Worm (Caenorhabditis elegans) whole organism, young adult: Measurements from ENCODE around the gene unc-34.

ENCODE experiments used
- B0261.1 ChIP-seq: sonication (generic microtip); optimal IDR thresholded peaks from 2 replicates; lab custom pipeline; 2016; ENCODE audit warnings: mild to moderate bottlenecking, missing genetic modification characterization, moderate library complexity, missing compliant biosample characterization
- C06A6.2 ChIP-seq: fragments of 200-800 bp; sonication (Bioruptor generic); conservative IDR thresholded peaks from 2 replicates; pipeline ENCODE4 v1.3.6; 2022; ENCODE audit warnings: missing genetic modification characterization, missing compliant biosample characterization
- C17E4.6 ChIP-seq: fragments of 200-800 bp; sonication (Bioruptor generic); IDR thresholded peaks from 2 replicates; pipeline ENCODE4 v1.3.6; 2022; ENCODE audit warnings: missing genetic modification reagents, missing genetic modification characterization, missing compliant biosample characterization
- F37B4.10 ChIP-seq: fragments of 200-800 bp; sonication (Bioruptor generic); IDR thresholded peaks from 2 replicates; pipeline ENCODE4 v1.3.6; 2022; ENCODE audit warnings: missing genetic modification characterization, missing compliant biosample characterization
- F39B2.1 ChIP-seq: fragments of 200-800 bp; sonication (Bioruptor generic); IDR thresholded peaks from 2 replicates; pipeline ENCODE4 v1.3.6; 2022; ENCODE audit warnings: missing genetic modification reagents, missing genetic modification characterization, missing compliant biosample characterization
- F52B5.7 ChIP-seq: sonication (generic microtip); optimal IDR thresholded peaks from 2 replicates; lab custom pipeline; 2016; ENCODE audit warnings: mild to moderate bottlenecking, missing genetic modification characterization, missing compliant biosample characterization
- F57A8.1 ChIP-seq: fragments of 200-800 bp; sonication (Bioruptor generic); optimal IDR thresholded peaks from 2 replicates; lab custom pipeline; 2018; ENCODE audit warnings: mild to moderate bottlenecking, missing genetic modification characterization, moderate library complexity, missing compliant biosample characterization
- K12H6.12 ChIP-seq: fragments of 200-800 bp; sonication (Bioruptor generic); optimal IDR thresholded peaks from 2 replicates; lab custom pipeline; 2018; ENCODE audit warnings: mild to moderate bottlenecking, missing genetic modification characterization, missing compliant biosample characterization
- Y53G8AR.9 ChIP-seq: fragments of 200-800 bp; sonication (Bioruptor generic); conservative IDR thresholded peaks from 2 replicates; pipeline ENCODE4 v1.3.6; 2022; ENCODE audit warnings: missing genetic modification reagents, missing genetic modification characterization, missing compliant biosample characterization
- athp-1 ChIP-seq: sonication (generic microtip); optimal IDR thresholded peaks from 2 replicates; lab custom pipeline; 2017; ENCODE audit warnings: mild to moderate bottlenecking, missing genetic modification characterization, missing compliant biosample characterization
- attf-5 ChIP-seq: fragments of 200-800 bp; sonication (Bioruptor generic); optimal IDR thresholded peaks from 2 replicates; lab custom pipeline; 2018; ENCODE audit warnings: mild to moderate bottlenecking, missing genetic modification characterization, missing compliant biosample characterization
- ceh-27 ChIP-seq: fragments of 200-800 bp; sonication (Bioruptor generic); optimal IDR thresholded peaks from 2 replicates; lab custom pipeline; 2018; ENCODE audit warnings: mild to moderate bottlenecking, missing genetic modification characterization, moderate library complexity, missing compliant biosample characterization
- egl-18 ChIP-seq: fragments of 200-800 bp; sonication (Bioruptor generic); IDR thresholded peaks from 2 replicates; pipeline ENCODE4 v1.3.6; 2022; ENCODE audit warnings: missing genetic modification reagents, missing genetic modification characterization, missing compliant biosample characterization
- egrh-3 ChIP-seq: fragments of 200-800 bp; sonication (Bioruptor generic); IDR thresholded peaks from 2 replicates; pipeline ENCODE4 v1.3.6; 2022; ENCODE audit warnings: missing genetic modification reagents, missing genetic modification characterization, missing compliant biosample characterization
- hmg-1.2 ChIP-seq: fragments of 200-800 bp; sonication (Bioruptor generic); IDR thresholded peaks from 2 replicates; pipeline ENCODE4 v1.3.6; 2022; ENCODE audit warnings: missing genetic modification reagents, missing genetic modification characterization, missing compliant biosample characterization
- hsf-1 ChIP-seq: fragments of 200-800 bp; sonication (Bioruptor generic); IDR thresholded peaks from 2 replicates; pipeline ENCODE4 v1.3.6; 2022; ENCODE audit warnings: missing genetic modification reagents, missing genetic modification characterization, missing compliant biosample characterization
- lin-35 ChIP-seq, 3 experiments: fragments of 150-350 bp in 2 of 3; sonication (generic microtip) in 1 of 3; optimal IDR thresholded peaks; 2 replicates each; lab custom pipeline; 2014 to 2018; ENCODE audit warnings: missing biosample characterization in 3 of 3, missing genetic modification characterization in 3 of 3, missing genetic modification reagents in 3 of 3
- lir-1 ChIP-seq: fragments of 200-800 bp; sonication (Bioruptor generic); conservative IDR thresholded peaks from 2 replicates; pipeline ENCODE4 v1.3.6; 2022; ENCODE audit warnings: missing genetic modification reagents, missing genetic modification characterization, missing compliant biosample characterization
- mxl-1 ChIP-seq: sonication (generic microtip); optimal IDR thresholded peaks from 2 replicates; lab custom pipeline; 2016; ENCODE audit warnings: missing genetic modification characterization, missing compliant biosample characterization
- nfya-1 ChIP-seq: sonication (generic microtip); optimal IDR thresholded peaks from 2 replicates; lab custom pipeline; 2017; ENCODE audit warnings: antibody characterized with exemption, missing compliant biosample characterization, missing genetic modification characterization, borderline replicate concordance; ENCODE audit not compliant: insufficient read depth
- nhr-80 ChIP-seq: sonication (generic microtip); optimal IDR thresholded peaks from 2 replicates; lab custom pipeline; 2016; ENCODE audit warnings: missing genetic modification characterization, missing compliant biosample characterization
- snpc-1.1 ChIP-seq: sonication (generic microtip); optimal IDR thresholded peaks from 2 replicates; lab custom pipeline; 2017; ENCODE audit warnings: missing genetic modification characterization, mild to moderate bottlenecking, missing compliant biosample characterization, antibody characterized with exemption, moderate library complexity, missing genotype, missing genetic modification reagents; ENCODE audit not compliant: insufficient read depth
- somi-1 ChIP-seq: fragments of 200-800 bp; sonication (Bioruptor generic); optimal IDR thresholded peaks from 2 replicates; lab custom pipeline; 2018; ENCODE audit warnings: mild to moderate bottlenecking, missing genetic modification characterization, missing compliant biosample characterization
- sptf-2 ChIP-seq: fragments of 200-800 bp; sonication (Bioruptor generic); optimal IDR thresholded peaks from 2 replicates; lab custom pipeline; 2018; ENCODE audit warnings: mild to moderate bottlenecking, missing genetic modification characterization, missing compliant biosample characterization
- tbp1 ChIP-seq: fragments of 200-800 bp; sonication (Bioruptor generic); optimal IDR thresholded peaks from 2 replicates; lab custom pipeline; 2018; ENCODE audit warnings: mild to moderate bottlenecking, missing genetic modification characterization, missing compliant biosample characterization
- tlf-1 ChIP-seq: fragments of 200-800 bp; sonication (Bioruptor generic); optimal IDR thresholded peaks from 2 replicates; lab custom pipeline; 2018; ENCODE audit warnings: mild to moderate bottlenecking, missing genetic modification characterization, missing compliant biosample characterization
- xnd-1 ChIP-seq: sonication (generic microtip); optimal IDR thresholded peaks from 2 replicates; lab custom pipeline; 2016; ENCODE audit warnings: missing genotype, missing genetic modification reagents, missing genetic modification characterization, missing compliant biosample characterization
- zfh-2 ChIP-seq: fragments of 200-800 bp; sonication (Bioruptor generic); conservative IDR thresholded peaks from 2 replicates; pipeline ENCODE4 v1.3.6; 2022; ENCODE audit warnings: missing genetic modification reagents, missing genetic modification characterization, missing compliant biosample characterization
- ztf-18 ChIP-seq: sonication (generic microtip); optimal IDR thresholded peaks from 2 replicates; lab custom pipeline; 2016; ENCODE audit warnings: missing genotype, mild to moderate bottlenecking, missing genetic modification characterization, missing compliant biosample characterization

The unc-34 gene

DNA sequence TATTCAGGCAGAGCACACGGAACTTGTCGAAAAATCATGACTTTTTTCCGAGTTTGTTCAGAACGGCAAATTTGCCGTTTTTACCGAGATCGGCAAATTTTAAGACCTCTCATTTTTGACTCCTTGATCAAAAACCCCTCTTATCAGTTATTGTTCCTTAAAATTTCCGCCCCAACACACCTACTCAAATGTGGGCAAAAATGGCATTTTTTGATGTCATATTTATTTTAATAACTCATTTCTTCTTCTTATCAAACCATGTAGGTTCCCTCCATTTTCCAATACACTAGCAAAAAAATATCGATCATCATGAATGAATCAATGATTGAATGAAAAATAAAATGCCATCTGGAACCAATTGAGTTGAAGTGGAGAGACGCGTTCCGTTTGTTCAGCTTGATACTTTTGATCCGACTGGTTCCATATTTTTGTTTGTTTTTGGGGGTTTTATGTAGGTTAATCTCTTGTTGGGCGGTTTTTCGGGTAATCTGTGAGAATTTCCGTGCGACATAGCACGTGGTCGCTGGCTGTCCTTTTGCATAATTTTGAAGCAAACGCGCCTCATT, 5.9 kb upstream of the unc-34 start:
- no peak for TF ChIP-seq egl-18 (GFP tag; lab: Robert Waterston, UW)
- peak; percentile 20 for TF ChIP-seq nhr-80 (tag; lab: Kevin White, UChicago)

DNA sequence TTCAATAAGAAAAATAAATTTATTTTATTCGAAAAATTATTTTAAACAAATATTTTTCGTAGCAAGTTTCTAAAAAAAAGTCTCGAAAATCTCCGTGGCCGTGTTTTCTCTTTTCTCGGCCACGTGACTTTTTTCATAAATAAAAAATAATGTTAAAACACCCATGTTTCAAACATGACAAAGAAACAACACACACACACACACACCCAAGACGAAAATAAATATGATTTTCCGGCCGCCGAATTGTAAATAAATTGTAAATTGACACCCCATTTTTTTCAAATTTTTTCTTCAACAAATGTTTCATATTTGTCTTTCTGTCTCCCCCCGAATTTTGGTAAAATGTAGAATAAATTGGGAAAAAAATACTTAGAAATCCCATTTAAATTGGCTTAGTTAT, 4.7 kb upstream of the unc-34 start:
- no peak for TF ChIP-seq mxl-1 (tag; lab: Kevin White, UChicago)
- no peak for TF ChIP-seq C17E4.6 (GFP tag; lab: Robert Waterston, UW)
- TF ChIP-seq nfya-1: no peak
- TF ChIP-seq xnd-1 (tag; lab: Kevin White, UChicago): no peak
- TF ChIP-seq ztf-18 (tag; lab: Kevin White, UChicago): no peak
- TF ChIP-seq attf-5: no peak

- no peak for TF ChIP-seq sptf-2 (GFP tag; lab: Kevin White, UChicago)
- TF ChIP-seq hsf-1 (GFP tag; lab: Robert Waterston, UW): no peak
- no peak for TF ChIP-seq B0261.1 (tag; lab: Kevin White, UChicago)
- 0 out of 2 replicates have a peak, but pooled peaks have one; percentile 4 for TF ChIP-seq hmg-1.2 (GFP tag; lab: Robert Waterston, UW)
- TF ChIP-seq, all 124 proteins: peak for 1
These were observed 3.9 kb upstream of the unc-34 start for ce11 chrV:978617-979016.

ce11 chrV:979698-980097, 2.8 kb upstream of the unc-34 start:
- TF ChIP-seq F57A8.1 (no peak), zfh-2 (peak; percentile 61), lin-35 (GFP tag; optimal IDR thresholded peaks at IDR 0.05; lab: Kevin White, UChicago) (peak in 1 of 3 experiments; percentile 7), somi-1 (peak; percentile 25), F37B4.10 (GFP tag; lab: Robert Waterston, UW) (no peak), hmg-1.2 (GFP tag; lab: Robert Waterston, UW) (peak; percentile 72), sptf-2 (GFP tag; lab: Kevin White, UChicago) (no peak)
- TF ChIP-seq, all 124 proteins: peak for 4

- TF ChIP-seq lir-1 (GFP tag; lab: Robert Waterston, UW) (no peak), tlf-1 (GFP tag; lab: Kevin White, UChicago) (no peak), C06A6.2 (no peak), ceh-27 (GFP tag; lab: Kevin White, UChicago) (no peak), F52B5.7 (tag; lab: Kevin White, UChicago) (no peak)
These were observed 614 bp downstream of the unc-34 start for ce11 chrV:983120-983519.

DNA sequence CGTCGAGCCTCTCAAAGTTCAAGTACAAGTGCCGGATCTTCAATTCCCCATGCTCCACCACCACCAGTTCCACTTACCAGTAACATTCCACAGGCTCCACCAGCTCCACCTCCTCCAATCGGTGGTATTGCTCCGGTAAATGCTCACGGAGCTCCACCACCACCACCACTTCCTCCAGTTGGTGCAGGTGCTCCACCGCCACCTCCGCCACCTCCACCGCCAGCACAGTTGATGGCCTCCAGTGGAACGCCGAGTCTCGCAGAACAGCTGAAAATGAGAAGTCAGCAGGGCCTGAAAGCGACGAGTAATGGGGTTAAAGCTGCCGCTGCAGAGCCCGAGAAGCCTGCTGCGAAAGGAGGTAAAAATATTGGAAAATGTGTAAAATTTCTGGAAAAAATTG, 7.8 kb downstream of the unc-34 start:
- TF ChIP-seq Y53G8AR.9 (GFP tag; lab: Robert Waterston, UW): no peak
- TF ChIP-seq F39B2.1: 0 out of 2 replicates have a peak, but pooled peaks have one; percentile 5
- TF ChIP-seq egrh-3 (GFP tag; lab: Robert Waterston, UW): peak; percentile 84
- no peak for TF ChIP-seq snpc-1.1 (tag; lab: Kevin White, UChicago)
- TF ChIP-seq egl-18 (GFP tag; lab: Robert Waterston, UW): no peak
- peak; percentile 92 for TF ChIP-seq zfh-2
- TF ChIP-seq K12H6.12 (tag; lab: Kevin White, UChicago): no peak

- no peak for TF ChIP-seq egrh-3 (GFP tag; lab: Robert Waterston, UW)
- TF ChIP-seq ztf-18 (tag; lab: Kevin White, UChicago): no peak
- no peak for TF ChIP-seq tbp1 (GFP tag; lab: Kevin White, UChicago)
- TF ChIP-seq athp-1 (tag; lab: Kevin White, UChicago): no peak
These were observed 13.1 kb downstream of the unc-34 start for ce11 chrV:995635-996034.
